Worm (Caenorhabditis elegans) whole organism, L2 larva: ENCODE results near the gene K08E7.8.

Source experiments
- mab-5 ChIP-seq: fragments of 150-350 bp; optimal IDR thresholded peaks from 2 replicates; lab custom pipeline; 2014; ENCODE audit warnings: missing biosample characterization, missing genetic modification characterization
- nhr-237 ChIP-seq: fragments of 150-350 bp; optimal IDR thresholded peaks from 2 replicates; lab custom pipeline; 2014; ENCODE audit warnings: missing biosample characterization, missing genetic modification characterization
- nhr-25 ChIP-seq: fragments of 150-350 bp; sonication (generic microtip); optimal IDR thresholded peaks from 3 replicates; lab custom pipeline; 2014; ENCODE audit warnings: missing biosample characterization, missing genetic modification characterization
- unc-62 ChIP-seq: fragments of 150-350 bp; optimal IDR thresholded peaks from 2 replicates; lab custom pipeline; 2014; ENCODE audit warnings: missing biosample characterization, missing genetic modification reagents, missing genetic modification characterization
- ztf-11 ChIP-seq: sonication (generic microtip); optimal IDR thresholded peaks from 2 replicates; lab custom pipeline; 2017; ENCODE audit warnings: missing biosample characterization, missing genetic modification characterization

ce11 chrIV:12583181-12583580, 2.7 kb downstream of the K08E7.8 start:
- TF ChIP-seq ztf-11 (tag; lab: Kevin White, UChicago) (no peak), mab-5 (tag; lab: Kevin White, UChicago) (no peak), nhr-25 (tag; lab: Kevin White, UChicago) (no peak), nhr-237 (tag; lab: Kevin White, UChicago) (no peak), unc-62 (GFP tag; lab: Kevin White, UChicago) (no peak)
